Fruit fly (Drosophila melanogaster): Measurements from ENCODE around the gene BBS8.

Gene BBS8

dm6 chr2L:439339-439738 lies 16.7 kb downstream of the BBS8 start (continued):
- no peak for TF ChIP-seq CG14860 (GFP tag; IDR thresholded peaks at IDR 0.05; ENCODE audit: partially characterized antibody)
- no peak for TF ChIP-seq CG3281 (GFP tag; optimal IDR thresholded peaks at IDR 0.05)
- no peak for TF ChIP-seq CG9876 (GFP tag; optimal IDR thresholded peaks at IDR 0.05)
- TF ChIP-seq tgo (GFP tag; IDR thresholded peaks at IDR 0.05) = no peak
- no peak for TF ChIP-seq pnt (GFP tag; optimal IDR thresholded peaks at IDR 0.05)
- no peak for TF ChIP-seq sc (optimal IDR thresholded peaks at IDR 0.05)
- no peak for TF ChIP-seq sc (GFP tag; optimal IDR thresholded peaks at IDR 0.05)
- no peak for TF ChIP-seq CG16813 (GFP tag; IDR thresholded peaks at IDR 0.05; ENCODE audit: partially characterized antibody)
- TF ChIP-seq ara (GFP tag; IDR thresholded peaks at IDR 0.05) = peak; percentile 55; the same call in 1 of the 2 replicates
- TF ChIP-seq schlank (tag; optimal IDR thresholded peaks at IDR 0.05) = no peak
- TF ChIP-seq CG2199 (GFP tag; IDR thresholded peaks at IDR 0.05) = no peak
- no peak for TF ChIP-seq CG16815 (GFP tag; optimal IDR thresholded peaks at IDR 0.05)
- TF ChIP-seq zen2 (GFP tag; IDR thresholded peaks at IDR 0.05; ENCODE audit: partially characterized antibody) = no peak
- TF ChIP-seq cg (GFP tag; optimal IDR thresholded peaks at IDR 0.05) = no peak
- no peak for TF ChIP-seq CG3838 (GFP tag; optimal IDR thresholded peaks at IDR 0.05)
- no peak for TF ChIP-seq sug (tag; optimal IDR thresholded peaks at IDR 0.05)
- no peak for TF ChIP-seq YL-1 (GFP tag; optimal IDR thresholded peaks at IDR 0.05)
- no peak for TF ChIP-seq crc (GFP tag; optimal IDR thresholded peaks at IDR 0.05)
- no peak for TF ChIP-seq Lpt (GFP tag; optimal IDR thresholded peaks at IDR 0.05)
- no peak for TF ChIP-seq grau (tag; optimal IDR thresholded peaks at IDR 0.05)
- no peak for TF ChIP-seq lmd (GFP tag; IDR thresholded peaks at IDR 0.05)
- TF ChIP-seq CG10267 (tag; optimal IDR thresholded peaks at IDR 0.05) = peak; percentile 31
- no peak for TF ChIP-seq CG17802 (tag; optimal IDR thresholded peaks at IDR 0.05)
- peak; percentile 63 for TF ChIP-seq Xrp1 (GFP tag; IDR thresholded peaks at IDR 0.05)
- peak; percentile 53 for TF ChIP-seq CG2712 (tag; optimal IDR thresholded peaks at IDR 0.05)
- peak; percentile 79 for TF ChIP-seq sens (GFP tag)
- peak; percentile 17 for TF ChIP-seq CG14710 (tag; optimal IDR thresholded peaks at IDR 0.05)
- no peak for TF ChIP-seq gce (GFP tag; IDR thresholded peaks at IDR 0.05)
- TF ChIP-seq Sox100B (GFP tag; optimal IDR thresholded peaks at IDR 0.05) = no peak
- TF ChIP-seq CG15601 (tag; optimal IDR thresholded peaks at IDR 0.05) = peak; percentile 6
- no peak for TF ChIP-seq Sry-δ (GFP tag; optimal IDR thresholded peaks at IDR 0.05)
- TF ChIP-seq eyg (GFP tag; optimal IDR thresholded peaks at IDR 0.05) = no peak
- TF ChIP-seq NFAT (GFP tag; IDR thresholded peaks at IDR 0.05) = no peak
- TF ChIP-seq CG9727 (GFP tag; optimal IDR thresholded peaks at IDR 0.05) = no peak
- no peak for TF ChIP-seq Hand (GFP tag; optimal IDR thresholded peaks at IDR 0.05)
- TF ChIP-seq Dp (GFP tag; optimal IDR thresholded peaks at IDR 0.05) = no peak
- no peak for TF ChIP-seq bcd (GFP tag; optimal IDR thresholded peaks at IDR 0.05)
- peak; percentile 55 for TF ChIP-seq CG18262 (tag; optimal IDR thresholded peaks at IDR 0.05)
- no peak for TF ChIP-seq Hey (tag; optimal IDR thresholded peaks at IDR 0.05)
- peak; percentile 12; the same call in 1 of the 3 replicates for TF ChIP-seq row (GFP tag; IDR thresholded peaks at IDR 0.05)
- TF ChIP-seq CG18599 (GFP tag; optimal IDR thresholded peaks at IDR 0.05) = no peak
- no peak for TF ChIP-seq CG11695 (GFP tag; IDR thresholded peaks at IDR 0.05)
- no peak for TF ChIP-seq da (GFP tag; optimal IDR thresholded peaks at IDR 0.05)
- no peak for TF ChIP-seq CTCF (GFP tag; optimal IDR thresholded peaks at IDR 0.05)
- TF ChIP-seq CG3407 (GFP tag; optimal IDR thresholded peaks at IDR 0.05) = no peak
- 0 out of 3 replicates have a peak, but pooled peaks have one; percentile 23 for TF ChIP-seq CG17361 (GFP tag; IDR thresholded peaks at IDR 0.05)
- no peak for TF ChIP-seq Taf1 (GFP tag; IDR thresholded peaks at IDR 0.05)
- TF ChIP-seq scrt (GFP tag; optimal IDR thresholded peaks at IDR 0.05) = no peak
- TF ChIP-seq CG11723 (GFP tag; optimal IDR thresholded peaks at IDR 0.05) = no peak
- TF ChIP-seq CG11504 (tag; optimal IDR thresholded peaks at IDR 0.05) = no peak
- no peak for TF ChIP-seq bbx (GFP tag; IDR thresholded peaks at IDR 0.05; ENCODE audit: partially characterized antibody)
- TF ChIP-seq dmrt11E (tag; optimal IDR thresholded peaks at IDR 0.05) = peak; percentile 55
- TF ChIP-seq vvl (GFP tag; IDR thresholded peaks at IDR 0.05) = no peak
